Fruit fly (Drosophila melanogaster): ENCODE data around the gene Mi-2.
A peak's percentile ranks its signal among the peaks of the same experiment; 100 is the strongest.

Mi-2 gene

dm6 chr3L:19861215-19861614 lies 48.8 kb downstream of the Mi-2 start (continued):
- TF ChIP-seq sd (tag; optimal IDR thresholded peaks at IDR 0.05) = no peak
- peak; percentile 83 for TF ChIP-seq grn (GFP tag; optimal IDR thresholded peaks at IDR 0.05)
- TF ChIP-seq org-1 (GFP tag; optimal IDR thresholded peaks at IDR 0.05) = no peak
- peak; percentile 10 for TF ChIP-seq CG12391 (tag; optimal IDR thresholded peaks at IDR 0.05)
- peak; percentile 39 for TF ChIP-seq twi (tag; optimal IDR thresholded peaks at IDR 0.05)
- no peak for TF ChIP-seq croc (GFP tag; conservative IDR thresholded peaks at IDR 0.05)
- TF ChIP-seq CG12659 (GFP tag; optimal IDR thresholded peaks at IDR 0.05) = peak; percentile 30
- no peak for TF ChIP-seq TFAM (GFP tag; optimal IDR thresholded peaks at IDR 0.05)
- TF ChIP-seq dysf (GFP tag; IDR thresholded peaks at IDR 0.05) = no peak
- TF ChIP-seq Xrp1 (GFP tag; IDR thresholded peaks at IDR 0.05) = peak; percentile 53
- TF ChIP-seq yki (optimal IDR thresholded peaks at IDR 0.05) = no peak
- peak; percentile 13 for TF ChIP-seq CG8290 (GFP tag; optimal IDR thresholded peaks at IDR 0.05)
- no peak for TF ChIP-seq CG8290 (tag; optimal IDR thresholded peaks at IDR 0.05)
- peak; percentile 16 for TF ChIP-seq exex (tag; optimal IDR thresholded peaks at IDR 0.05)
- no peak for TF ChIP-seq GATAe (GFP tag; conservative IDR thresholded peaks at IDR 0.05)
- no peak for TF ChIP-seq tap (tag; optimal IDR thresholded peaks at IDR 0.05)
- peak; percentile 75; the same call in 2 of the 4 replicates for TF ChIP-seq chinmo (GFP tag; IDR thresholded peaks at IDR 0.05; ENCODE audit: partially characterized antibody)
- TF ChIP-seq grau (tag; optimal IDR thresholded peaks at IDR 0.05) = peak; percentile 9
- TF ChIP-seq Nf-YA (GFP tag; IDR thresholded peaks at IDR 0.05) = peak; percentile 37; the same call in 1 of the 2 replicates
- TF ChIP-seq hb (GFP tag; IDR thresholded peaks at IDR 0.05; ENCODE audit: partially characterized antibody) = no peak
- no peak for TF ChIP-seq Neu2 (GFP tag; optimal IDR thresholded peaks at IDR 0.05; ENCODE audit: borderline replicate concordance)
- no peak for TF ChIP-seq D19B (GFP tag; optimal IDR thresholded peaks at IDR 0.05)
- TF ChIP-seq CG2116 (GFP tag; optimal IDR thresholded peaks at IDR 0.05) = peak; percentile 94
- peak in 1 of 2 experiments; percentile 22 for TF ChIP-seq Hr78 (GFP tag; optimal IDR thresholded peaks at IDR 0.05)
- no peak for TF ChIP-seq CG15011 (GFP tag; optimal IDR thresholded peaks at IDR 0.05)
- peak; percentile 68 for TF ChIP-seq B-H2 (GFP tag; optimal IDR thresholded peaks at IDR 0.05)
- peak; percentile 36 for TF ChIP-seq phol (tag; optimal IDR thresholded peaks at IDR 0.05)
- TF ChIP-seq CG4360 (GFP tag; IDR thresholded peaks at IDR 0.05) = peak; percentile 13; the same call in 1 of the 2 replicates
- no peak for TF ChIP-seq CoRest (tag; optimal IDR thresholded peaks at IDR 0.05)
- peak; percentile 36 for TF ChIP-seq CG2120 (GFP tag; optimal IDR thresholded peaks at IDR 0.05)
- no peak for TF ChIP-seq CG10959 (GFP tag; IDR thresholded peaks at IDR 0.05)
- no peak for TF ChIP-seq CG12942 (GFP tag; optimal IDR thresholded peaks at IDR 0.05)
- peak; percentile 45 for TF ChIP-seq CG17186 (GFP tag; optimal IDR thresholded peaks at IDR 0.05)
- no peak for TF ChIP-seq CG6254 (GFP tag; optimal IDR thresholded peaks at IDR 0.05)
- TF ChIP-seq zfh1 (GFP tag; IDR thresholded peaks at IDR 0.05) = no peak
- peak; percentile 35 for TF ChIP-seq pfk (GFP tag; optimal IDR thresholded peaks at IDR 0.05)
- peak; percentile 48; the same call in 1 of the 3 replicates for TF ChIP-seq ken (GFP tag; IDR thresholded peaks at IDR 0.05)
- TF ChIP-seq CG12299 (tag; optimal IDR thresholded peaks at IDR 0.05) = no peak
- TF ChIP-seq CG18599 (GFP tag; optimal IDR thresholded peaks at IDR 0.05) = peak; percentile 3
- peak; percentile 76 for TF ChIP-seq MESR4 (GFP tag; optimal IDR thresholded peaks at IDR 0.05)
- TF ChIP-seq Dll (GFP tag; IDR thresholded peaks at IDR 0.05; ENCODE audit: partially characterized antibody) = 0 out of 4 replicates have a peak, but pooled peaks have one; percentile 31
- no peak for TF ChIP-seq fd96Cb (tag; optimal IDR thresholded peaks at IDR 0.05)
- TF ChIP-seq CG1792 (GFP tag; optimal IDR thresholded peaks at IDR 0.05) = no peak
- peak; percentile 32; the same call in 1 of the 3 replicates for TF ChIP-seq CG16813 (GFP tag; IDR thresholded peaks at IDR 0.05; ENCODE audit: partially characterized antibody)
- TF ChIP-seq stc (GFP tag; IDR thresholded peaks at IDR 0.05) = 0 out of 2 replicates have a peak, but pooled peaks have one; percentile 25
- peak; percentile 44 for TF ChIP-seq nom (GFP tag; optimal IDR thresholded peaks at IDR 0.05)
- TF ChIP-seq insv (GFP tag; optimal IDR thresholded peaks at IDR 0.05) = peak in 1 of 2 experiments; percentile 44
- TF ChIP-seq CG42726 (GFP tag; IDR thresholded peaks at IDR 0.05; ENCODE audit: partially characterized antibody) = no peak
- TF ChIP-seq dpn (GFP tag; optimal IDR thresholded peaks at IDR 0.05) = peak in 1 of 2 experiments; percentile 16

Data from whole organism, embryonic.